Fruit fly (Drosophila melanogaster) whole organism, prepupa: ENCODE data around the gene Cyp4d21.

Experiments used
- Blimp-1 ChIP-seq: fragments of 200-800 bp; sonication (Bioruptor generic); optimal IDR thresholded peaks from 3 replicates; lab custom pipeline; 2017; ENCODE audit warnings: missing biosample characterization, missing genetic modification characterization, mild to moderate bottlenecking, moderate library complexity, missing genetic modification reagents
- CG10669 ChIP-seq: fragments of 200-800 bp; sonication (Bioruptor generic); optimal IDR thresholded peaks from 3 replicates; lab custom pipeline; 2018; ENCODE audit warnings: missing biosample characterization, mild to moderate bottlenecking, missing genetic modification characterization, moderate library complexity
- CG11294 ChIP-seq: fragments of 200-800 bp; sonication (Bioruptor generic); IDR thresholded peaks from 2 replicates; pipeline ENCODE4 v1.3.6; 2022; ENCODE audit warnings: missing biosample characterization, missing genetic modification characterization
- CG11762 ChIP-seq: fragments of 200-800 bp; sonication (Bioruptor generic); optimal IDR thresholded peaks from 3 replicates; lab custom pipeline; 2016; ENCODE audit warnings: missing biosample characterization, missing genetic modification characterization; ENCODE audit not compliant: insufficient read depth
- CG11902 ChIP-seq: fragments of 200-800 bp; sonication (Bioruptor generic); optimal IDR thresholded peaks from 3 replicates; lab custom pipeline; 2016; ENCODE audit warnings: missing biosample characterization, missing genetic modification characterization
- CG1621 ChIP-seq: fragments of 200-800 bp; sonication (Bioruptor generic); optimal IDR thresholded peaks from 3 replicates; lab custom pipeline; 2018; ENCODE audit warnings: missing biosample characterization, mild to moderate bottlenecking, missing genetic modification characterization
- CG16779 ChIP-seq: fragments of 200-800 bp; sonication (Bioruptor generic); optimal IDR thresholded peaks from 3 replicates; lab custom pipeline; 2017; ENCODE audit warnings: missing biosample characterization, mild to moderate bottlenecking, missing genetic modification characterization
- CG3032 ChIP-seq: fragments of 200-800 bp; optimal IDR thresholded peaks from 2 replicates; lab custom pipeline; 2019; ENCODE audit warnings: missing biosample characterization, mild to moderate bottlenecking, missing genetic modification characterization, moderate library complexity
- CG31627 ChIP-seq: fragments of 200-800 bp; sonication (Bioruptor generic); optimal IDR thresholded peaks from 3 replicates; lab custom pipeline; 2016; ENCODE audit warnings: missing biosample characterization, missing genetic modification characterization
- CG32006 ChIP-seq: fragments of 200-800 bp; sonication (Bioruptor generic); optimal IDR thresholded peaks from 3 replicates; lab custom pipeline; 2017; ENCODE audit warnings: missing biosample characterization, mild to moderate bottlenecking, missing genetic modification characterization
- CG34406 ChIP-seq: fragments of 200-800 bp; sonication (Bioruptor generic); optimal IDR thresholded peaks from 3 replicates; lab custom pipeline; 2016; ENCODE audit warnings: missing biosample characterization, missing genetic modification characterization
- CG3919 ChIP-seq: fragments of 200-800 bp; sonication (Bioruptor generic); optimal IDR thresholded peaks from 3 replicates; lab custom pipeline; 2016; ENCODE audit warnings: missing biosample characterization, missing genetic modification characterization
- CG4318 ChIP-seq: fragments of 200-800 bp; sonication (Bioruptor generic); optimal IDR thresholded peaks from 3 replicates; lab custom pipeline; 2017; ENCODE audit warnings: missing biosample characterization, mild to moderate bottlenecking, missing genetic modification characterization
- CG6163 ChIP-seq: fragments of 200-800 bp; sonication (Bioruptor generic); IDR thresholded peaks from 3 replicates; pipeline ENCODE4 v1.3.6; 2022; ENCODE audit warnings: missing biosample characterization, missing genetic modification characterization
- CG6276 ChIP-seq: fragments of 200-800 bp; sonication (Bioruptor generic); optimal IDR thresholded peaks from 2 replicates; lab custom pipeline; 2017; ENCODE audit warnings: missing biosample characterization, mild to moderate bottlenecking, missing genetic modification characterization
- CG6792 ChIP-seq: fragments of 200-800 bp; sonication (Bioruptor generic); optimal IDR thresholded peaks from 3 replicates; lab custom pipeline; 2016; ENCODE audit warnings: missing biosample characterization, missing genetic modification characterization
- CG6808 ChIP-seq: fragments of 200-800 bp; sonication (Bioruptor generic); optimal IDR thresholded peaks from 3 replicates; lab custom pipeline; 2017; ENCODE audit warnings: missing biosample characterization, missing genetic modification characterization, mild to moderate bottlenecking, moderate library complexity, missing genetic modification reagents
- CG7368 ChIP-seq: fragments of 200-800 bp; sonication (Bioruptor generic); optimal IDR thresholded peaks from 3 replicates; lab custom pipeline; 2016; ENCODE audit warnings: missing biosample characterization, missing genetic modification characterization
- CG8119 ChIP-seq: fragments of 200-800 bp; sonication (Bioruptor generic); IDR thresholded peaks from 3 replicates; pipeline ENCODE4 v1.3.6; 2022; ENCODE audit warnings: missing biosample characterization, missing genetic modification characterization
- CG8319 ChIP-seq: fragments of 200-800 bp; sonication (Bioruptor generic); optimal IDR thresholded peaks from 3 replicates; lab custom pipeline; 2016; ENCODE audit warnings: missing biosample characterization, missing genetic modification characterization
- CG8632 ChIP-seq: fragments of 200-800 bp; sonication (Bioruptor generic); optimal IDR thresholded peaks from 3 replicates; lab custom pipeline; 2016; ENCODE audit warnings: missing biosample characterization, missing genetic modification characterization
- CG9139 ChIP-seq: fragments of 200-800 bp; sonication (Bioruptor generic); optimal IDR thresholded peaks from 3 replicates; lab custom pipeline; 2017; ENCODE audit warnings: missing biosample characterization, mild to moderate bottlenecking, missing genetic modification characterization
- Eip75B ChIP-seq: fragments of 200-800 bp; sonication (Bioruptor generic); optimal IDR thresholded peaks from 3 replicates; lab custom pipeline; 2016; ENCODE audit warnings: missing biosample characterization, missing genetic modification characterization
- Eip78C ChIP-seq: fragments of 200-800 bp; sonication (Bioruptor generic); peaks from one replicate; lab custom pipeline; 2016; ENCODE audit warnings: missing biosample characterization, missing genetic modification characterization
- Eip93F ChIP-seq: fragments of 200-800 bp; sonication (Bioruptor generic); optimal IDR thresholded peaks from 2 replicates; lab custom pipeline; 2016; ENCODE audit warnings: missing biosample characterization, mild to moderate bottlenecking, missing genetic modification characterization
- Ets21C ChIP-seq: fragments of 200-800 bp; sonication (Bioruptor generic); optimal IDR thresholded peaks from 3 replicates; lab custom pipeline; 2016; ENCODE audit warnings: missing biosample characterization, missing genetic modification characterization
- Ets96B ChIP-seq: fragments of 200-800 bp; optimal IDR thresholded peaks from 2 replicates; lab custom pipeline; 2019; ENCODE audit warnings: missing biosample characterization, mild to moderate bottlenecking, missing genetic modification characterization, moderate library complexity
- Hr38 ChIP-seq: sonication (Bioruptor generic); optimal IDR thresholded peaks from 2 replicates; lab custom pipeline; 2016; ENCODE audit warnings: missing biosample characterization, missing genetic modification characterization
- Hr4 ChIP-seq: fragments of 200-800 bp; sonication (Bioruptor generic); optimal IDR thresholded peaks from 3 replicates; lab custom pipeline; 2016; ENCODE audit warnings: missing biosample characterization, missing genetic modification characterization
- Lpt ChIP-seq: fragments of 200-800 bp; sonication (Bioruptor generic); optimal IDR thresholded peaks from 3 replicates; lab custom pipeline; 2016; ENCODE audit warnings: missing biosample characterization, missing genetic modification characterization
- Smox ChIP-seq: fragments of 200-800 bp; sonication (Bioruptor generic); optimal IDR thresholded peaks from 3 replicates; lab custom pipeline; 2016; ENCODE audit warnings: missing biosample characterization, missing genetic modification characterization
- Sox102F ChIP-seq: fragments of 200-800 bp; sonication (Bioruptor generic); optimal IDR thresholded peaks from 2 replicates; lab custom pipeline; 2016; ENCODE audit warnings: missing biosample characterization, mild to moderate bottlenecking, missing genetic modification characterization
- Sox14 ChIP-seq: fragments of 200-800 bp; sonication (Bioruptor generic); optimal IDR thresholded peaks from 3 replicates; lab custom pipeline; 2016; ENCODE audit warnings: missing biosample characterization, missing genetic modification characterization
- Sox15 ChIP-seq: fragments of 200-800 bp; sonication (Bioruptor generic); optimal IDR thresholded peaks from 3 replicates; lab custom pipeline; 2016; ENCODE audit warnings: missing biosample characterization, missing genetic modification characterization
- achi ChIP-seq: fragments of 200-800 bp; sonication (Bioruptor generic); optimal IDR thresholded peaks from 3 replicates; lab custom pipeline; 2016; ENCODE audit warnings: missing biosample characterization, missing genetic modification characterization
- acj6 ChIP-seq: fragments of 200-800 bp; sonication (Bioruptor generic); optimal IDR thresholded peaks from 3 replicates; lab custom pipeline; 2016; ENCODE audit warnings: missing biosample characterization, missing genetic modification characterization
- cyc ChIP-seq: fragments of 200-800 bp; sonication (Bioruptor generic); optimal IDR thresholded peaks from 3 replicates; lab custom pipeline; 2016; ENCODE audit warnings: missing biosample characterization, missing genetic modification characterization
- dac ChIP-seq: fragments of 200-800 bp; sonication (Bioruptor generic); optimal IDR thresholded peaks from 2 replicates; lab custom pipeline; 2017; ENCODE audit warnings: missing biosample characterization, mild to moderate bottlenecking, missing genetic modification characterization
- dsx ChIP-seq: fragments of 200-800 bp; optimal IDR thresholded peaks from 3 replicates; lab custom pipeline; 2019; ENCODE audit warnings: missing biosample characterization, mild to moderate bottlenecking, missing genetic modification characterization, moderate library complexity; ENCODE audit not compliant: poor library complexity, severe bottlenecking
- esn ChIP-seq: fragments of 200-800 bp; sonication (Bioruptor generic); optimal IDR thresholded peaks from 2 replicates; lab custom pipeline; 2016; ENCODE audit warnings: missing biosample characterization, mild to moderate bottlenecking, missing genetic modification characterization, moderate library complexity
- fd59A ChIP-seq: fragments of 200-800 bp; sonication (Bioruptor generic); optimal IDR thresholded peaks from 2 replicates; lab custom pipeline; 2017; ENCODE audit warnings: missing biosample characterization, mild to moderate bottlenecking, missing genetic modification characterization, missing genetic modification reagents
- fd85E ChIP-seq: fragments of 200-800 bp; sonication (Bioruptor generic); optimal IDR thresholded peaks from 3 replicates; lab custom pipeline; 2016; ENCODE audit warnings: missing biosample characterization, missing genetic modification characterization
- lz ChIP-seq: fragments of 200-800 bp; sonication (Bioruptor generic); optimal IDR thresholded peaks from 3 replicates; lab custom pipeline; 2016; ENCODE audit warnings: missing biosample characterization, missing genetic modification characterization
- pdm3 ChIP-seq: fragments of 200-800 bp; sonication (Bioruptor generic); optimal IDR thresholded peaks from 3 replicates; lab custom pipeline; 2016; ENCODE audit warnings: missing biosample characterization, missing genetic modification characterization
- salr ChIP-seq, 2 experiments: fragments of 200-800 bp; sonication (Bioruptor generic); optimal IDR thresholded peaks; 3 replicates each; lab custom pipeline; 2016 to 2018; ENCODE audit warnings: missing biosample characterization in 2 of 2, missing genetic modification characterization in 2 of 2, mild to moderate bottlenecking in 1 of 2
- ss ChIP-seq, 2 experiments: fragments of 200-800 bp; sonication (Bioruptor generic); optimal IDR thresholded peaks; 2 replicates in 1 of 2; 3 replicates in 1 of 2; lab custom pipeline; 2017 to 2018; ENCODE audit warnings: mild to moderate bottlenecking in 2 of 2, missing biosample characterization in 2 of 2, missing genetic modification characterization in 2 of 2, moderate library complexity in 1 of 2
- svp ChIP-seq: fragments of 200-800 bp; sonication (Bioruptor generic); peaks from one replicate; lab custom pipeline; 2016; ENCODE audit warnings: missing biosample characterization, missing genetic modification characterization
- vri ChIP-seq: fragments of 200-800 bp; sonication (Bioruptor generic); optimal IDR thresholded peaks from 3 replicates; lab custom pipeline; 2016; ENCODE audit warnings: missing biosample characterization, mild to moderate bottlenecking, missing genetic modification characterization

Cyp4d21 gene

dm6 chr2L:7608083-7608482 lies 2.7 kb downstream of the Cyp4d21 start, which contains the start of gene CG6739 (continued):
- TF ChIP-seq CG6276 (GFP tag; lab: Kevin White, UChicago) (peak; percentile 45), CG11762 (no peak), esn (GFP tag; lab: Kevin White, UChicago) (no peak), Sox102F (GFP tag; lab: Kevin White, UChicago) (peak; percentile 57), Sox14 (GFP tag; lab: Kevin White, UChicago) (no peak), Lpt (no peak), CG6808 (no peak), CG6163 (GFP tag; lab: Robert Waterston, UW) (peak; percentile 52; the same call in 2 of the 3 replicates), CG1621 (tag; lab: Kevin White, UChicago) (no peak), Eip78C (peak; percentile 6)
- TF ChIP-seq, all 60 proteins: peak for 14

- TF ChIP-seq pdm3 (GFP tag; lab: Kevin White, UChicago): peak; percentile 82
- no peak for TF ChIP-seq CG9139
- TF ChIP-seq CG32006 (GFP tag; lab: Kevin White, UChicago): peak; percentile 62
- no peak for TF ChIP-seq Hr38 (GFP tag; lab: Kevin White, UChicago)
- no peak for TF ChIP-seq Eip93F (GFP tag; lab: Kevin White, UChicago)
- TF ChIP-seq lz (GFP tag; lab: Kevin White, UChicago): peak; percentile 58
- peak; percentile 25 for TF ChIP-seq CG4318 (GFP tag; lab: Kevin White, UChicago)
- peak; percentile 69 for TF ChIP-seq Hr4 (GFP tag; lab: Kevin White, UChicago)
- TF ChIP-seq cyc (GFP tag; lab: Kevin White, UChicago): peak; percentile 28
- peak; percentile 20 for TF ChIP-seq vri (GFP tag; lab: Kevin White, UChicago)
- peak; percentile 12 for TF ChIP-seq CG16779 (tag; lab: Kevin White, UChicago)
- peak; percentile 86 for TF ChIP-seq Eip78C
- TF ChIP-seq CG3919: peak; percentile 44
- TF ChIP-seq Sox102F (GFP tag; lab: Kevin White, UChicago): peak; percentile 45
- TF ChIP-seq fd59A (GFP tag; lab: Kevin White, UChicago): peak; percentile 15
- TF ChIP-seq CG11294 (GFP tag; lab: Robert Waterston, UW): 0 out of 2 replicates have a peak, but pooled peaks have one; percentile 20
- peak; percentile 73 for TF ChIP-seq Sox14 (GFP tag; lab: Kevin White, UChicago)
- TF ChIP-seq acj6 (GFP tag; lab: Kevin White, UChicago): peak; percentile 51
- peak; percentile 49 for TF ChIP-seq CG31627 (GFP tag; lab: Kevin White, UChicago)
- TF ChIP-seq Eip75B: peak; percentile 79
- peak; percentile 76 for TF ChIP-seq CG11762
- TF ChIP-seq Ets96B (tag; lab: Kevin White, UChicago): peak; percentile 70
- TF ChIP-seq svp (GFP tag; lab: Kevin White, UChicago): peak; percentile 78
- no peak for TF ChIP-seq dac (GFP tag; lab: Kevin White, UChicago)
- peak; percentile 32 for TF ChIP-seq Ets21C (GFP tag; lab: Kevin White, UChicago)
- TF ChIP-seq dsx (GFP tag; lab: Kevin White, UChicago): peak; percentile 15
- TF ChIP-seq CG7368 (GFP tag; lab: Kevin White, UChicago): peak; percentile 68
- peak; percentile 47 for TF ChIP-seq CG8632 (GFP tag; lab: Kevin White, UChicago)
- peak; percentile 60 for TF ChIP-seq CG10669 (GFP tag; lab: Kevin White, UChicago)
- TF ChIP-seq Lpt: peak; percentile 58
- TF ChIP-seq CG3032 (tag; lab: Kevin White, UChicago): peak; percentile 72
- TF ChIP-seq CG11902: peak; percentile 42
- peak; percentile 69 for TF ChIP-seq CG8319 (GFP tag; lab: Kevin White, UChicago)
- peak; percentile 30 for TF ChIP-seq CG1621 (tag; lab: Kevin White, UChicago)
- peak; percentile 64; the same call in 2 of the 3 replicates for TF ChIP-seq CG6163 (GFP tag; lab: Robert Waterston, UW)
- TF ChIP-seq ss (GFP tag; optimal IDR thresholded peaks at IDR 0.05; lab: Kevin White, UChicago): no peak
- peak; percentile 58 for TF ChIP-seq CG6792 (GFP tag; lab: Kevin White, UChicago)
- TF ChIP-seq CG8119 (GFP tag; lab: Robert Waterston, UW): peak; percentile 80
- peak; percentile 58 for TF ChIP-seq CG6276 (GFP tag; lab: Kevin White, UChicago)
- peak; percentile 50 for TF ChIP-seq Blimp-1 (GFP tag; lab: Kevin White, UChicago)
- peak; percentile 56 for TF ChIP-seq CG34406 (GFP tag; lab: Kevin White, UChicago)
- TF ChIP-seq Sox15: peak; percentile 38
- TF ChIP-seq esn (GFP tag; lab: Kevin White, UChicago): peak; percentile 76
- peak; percentile 39 for TF ChIP-seq fd85E (GFP tag; lab: Kevin White, UChicago)
- TF ChIP-seq achi (GFP tag; lab: Kevin White, UChicago): peak; percentile 78
- peak; percentile 38 for TF ChIP-seq Smox (GFP tag; lab: Kevin White, UChicago)
- TF ChIP-seq salr (GFP tag; optimal IDR thresholded peaks at IDR 0.05; lab: Kevin White, UChicago): peak; percentile 41 to 55
These were observed 6.2 kb downstream of the Cyp4d21 start for dm6 chr2L:7611580-7611979.
